Fruit fly (Drosophila melanogaster) whole organism: ENCODE results near the gene OtopLa.

Source experiments
- pan ChIP-seq: fragments of >200 bp; optimal IDR thresholded peaks from 2 replicates; lab custom pipeline; 2017
- psq ChIP-seq: fragments of >200 bp; optimal IDR thresholded peaks from 2 replicates; lab custom pipeline; 2017
- usp ChIP-seq: fragments of >200 bp; optimal IDR thresholded peaks from 2 replicates; lab custom pipeline; 2017; ENCODE audit warnings: missing biosample characterization, missing genetic modification characterization, mixed read lengths

- no peak for TF ChIP-seq psq
- TF ChIP-seq pan (lab: Kevin White, UChicago) = no peak
- TF ChIP-seq usp = no peak
Measured at dm6 chrX:5614367-5614766, 33.9 kb downstream of the OtopLa start, which contains the start of gene CG34435.
